Worm (Caenorhabditis elegans) whole organism, L4 larva: Measurements from ENCODE around the gene epn-1.

Source experiments
- T26A8.4 ChIP-seq: fragments of 200-800 bp; sonication (Bioruptor generic); IDR thresholded peaks from 2 replicates; pipeline ENCODE4 v1.3.6; 2022; ENCODE audit warnings: missing genetic modification characterization, missing compliant biosample characterization
- attf-4 ChIP-seq: sonication (generic microtip); optimal IDR thresholded peaks from 3 replicates; lab custom pipeline; 2017; ENCODE audit warnings: missing biosample characterization, missing genetic modification characterization
- lin-39 ChIP-seq: fragments of 150-350 bp; optimal IDR thresholded peaks from 2 replicates; lab custom pipeline; 2014; ENCODE audit warnings: missing biosample characterization, missing genetic modification reagents, missing genetic modification characterization
- nhr-11 ChIP-seq: fragments of 150-350 bp; optimal IDR thresholded peaks from 2 replicates; lab custom pipeline; 2014; ENCODE audit warnings: missing biosample characterization, missing genetic modification characterization
- nhr-76 ChIP-seq: fragments of 150-350 bp; optimal IDR thresholded peaks from 2 replicates; lab custom pipeline; 2014; ENCODE audit warnings: missing biosample characterization, missing genetic modification characterization
- sdz-12 ChIP-seq: fragments of 200-800 bp; sonication (Bioruptor generic); optimal IDR thresholded peaks from 2 replicates; lab custom pipeline; 2018; ENCODE audit warnings: mild to moderate bottlenecking, missing genetic modification characterization, missing compliant biosample characterization
- unc-130 ChIP-seq: sonication (generic microtip); optimal IDR thresholded peaks from 2 replicates; lab custom pipeline; 2016; ENCODE audit warnings: missing genetic modification reagents, missing genetic modification characterization, missing compliant biosample characterization
- unc-39 ChIP-seq: sonication (generic microtip); optimal IDR thresholded peaks from 2 replicates; lab custom pipeline; 2017; ENCODE audit warnings: missing biosample characterization, missing genetic modification characterization

DNA sequence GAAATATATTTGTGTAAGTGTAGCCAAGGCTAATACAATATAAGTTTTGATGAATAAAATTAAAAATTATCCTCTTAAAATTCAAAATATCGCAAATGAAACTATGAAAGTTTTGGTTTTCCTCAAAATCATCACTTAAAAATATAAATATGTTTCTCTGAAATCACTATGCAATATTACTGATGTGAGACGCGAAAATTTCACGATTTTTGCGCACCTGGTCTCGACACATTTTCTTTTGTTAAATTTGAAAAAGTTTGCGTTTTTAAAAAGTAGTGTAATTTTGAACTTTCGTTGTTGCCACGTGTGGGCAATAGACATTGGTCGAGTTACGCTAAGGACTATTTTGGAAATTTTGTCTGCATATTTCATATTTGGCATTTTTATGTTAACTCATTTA, 10.5 kb upstream of the epn-1 start:
- TF ChIP-seq sdz-12 (no peak), nhr-76 (tag; lab: Kevin White, UChicago) (no peak), lin-39 (tag; lab: Kevin White, UChicago) (no peak), T26A8.4 (GFP tag; lab: Robert Waterston, UW) (no peak), unc-130 (GFP tag; lab: Kevin White, UChicago) (no peak), attf-4 (no peak), unc-39 (tag; lab: Kevin White, UChicago) (no peak), nhr-11 (tag; lab: Kevin White, UChicago) (no peak)
